Fruit fly (Drosophila melanogaster) whole organism, embryonic: Measurements from ENCODE around the gene Pbgs.

Source experiments
- Ada2b ChIP-seq: fragments of 200-800 bp; sonication (Bioruptor generic); IDR thresholded peaks from 2 replicates; pipeline ENCODE4 v1.3.6; 2022; ENCODE audit warnings: missing biosample characterization, missing genetic modification characterization
- Antp ChIP-seq: fragments of 200-800 bp; sonication (Bioruptor generic); optimal IDR thresholded peaks from 3 replicates; lab custom pipeline; 2016; ENCODE audit warnings: missing biosample characterization, missing genetic modification characterization
- B-H1 ChIP-seq: fragments of 200-800 bp; sonication (Bioruptor generic); IDR thresholded peaks from 3 replicates; pipeline ENCODE4 v1.3.6; 2022; ENCODE audit warnings: missing biosample characterization, missing genetic modification characterization
- BEAF-32 ChIP-seq: fragments of 200-800 bp; sonication (Bioruptor generic); optimal IDR thresholded peaks from 3 replicates; lab custom pipeline; 2017; ENCODE audit warnings: missing biosample characterization, missing genetic modification characterization, mild to moderate bottlenecking, moderate library complexity, missing genetic modification reagents
- CG10321 ChIP-seq: fragments of 200-800 bp; sonication (Bioruptor generic); IDR thresholded peaks from 2 replicates; pipeline ENCODE4 v1.3.6; 2022; ENCODE audit warnings: missing biosample characterization, missing genetic modification characterization
- CG11247 ChIP-seq: fragments of 200-800 bp; sonication (Bioruptor generic); IDR thresholded peaks from 2 replicates; pipeline ENCODE4 v1.3.6; 2022; ENCODE audit warnings: missing biosample characterization, missing genetic modification characterization
- CG11504 ChIP-seq: fragments of 200-800 bp; sonication (Bioruptor generic); optimal IDR thresholded peaks from 3 replicates; lab custom pipeline; 2019; ENCODE audit warnings: missing biosample characterization, mild to moderate bottlenecking, missing genetic modification characterization, moderate library complexity
- CG11695 ChIP-seq: fragments of 200-800 bp; sonication (Bioruptor generic); IDR thresholded peaks from 3 replicates; pipeline ENCODE4 v1.3.6; 2022; ENCODE audit warnings: missing biosample characterization, missing genetic modification characterization
- CG12071 ChIP-seq: fragments of 200-800 bp; sonication (Bioruptor generic); optimal IDR thresholded peaks from 3 replicates; lab custom pipeline; 2018; ENCODE audit warnings: missing biosample characterization, mild to moderate bottlenecking, missing genetic modification characterization
- CG12219 ChIP-seq: fragments of 200-800 bp; sonication (Bioruptor generic); optimal IDR thresholded peaks from 3 replicates; lab custom pipeline; 2018; ENCODE audit warnings: missing biosample characterization, mild to moderate bottlenecking, missing genetic modification characterization
- CG15479 ChIP-seq: fragments of 200-800 bp; sonication (Bioruptor generic); optimal IDR thresholded peaks from 3 replicates; lab custom pipeline; 2019; ENCODE audit warnings: missing biosample characterization, mild to moderate bottlenecking, missing genetic modification characterization, moderate library complexity
- CG17361 ChIP-seq: fragments of 200-800 bp; sonication (Bioruptor generic); IDR thresholded peaks from 3 replicates; pipeline ENCODE4 v1.3.6; 2022; ENCODE audit warnings: missing biosample characterization, missing genetic modification characterization
- CG18764 ChIP-seq: fragments of 200-800 bp; sonication (Bioruptor generic); optimal IDR thresholded peaks from 3 replicates; lab custom pipeline; 2016; ENCODE audit warnings: missing biosample characterization, missing genetic modification characterization
- CG2199 ChIP-seq: fragments of 200-800 bp; sonication (Bioruptor generic); IDR thresholded peaks from 3 replicates; pipeline ENCODE4 v1.3.6; 2022; ENCODE audit warnings: missing biosample characterization, missing genetic modification characterization
- CG31224 ChIP-seq: fragments of 200-800 bp; sonication (Bioruptor generic); IDR thresholded peaks from 2 replicates; pipeline ENCODE4 v1.3.6; 2022; ENCODE audit warnings: missing biosample characterization, missing genetic modification characterization
- CG33213 ChIP-seq: fragments of 200-800 bp; sonication (Bioruptor generic); optimal IDR thresholded peaks from 3 replicates; lab custom pipeline; 2016; ENCODE audit warnings: missing biosample characterization, missing genetic modification characterization
- CG3407 ChIP-seq: fragments of 200-800 bp; sonication (Bioruptor generic); optimal IDR thresholded peaks from 2 replicates; lab custom pipeline; 2018; ENCODE audit warnings: missing biosample characterization, mild to moderate bottlenecking, missing genetic modification characterization
- CG4282 ChIP-seq: fragments of 200-800 bp; sonication (Bioruptor generic); optimal IDR thresholded peaks from 2 replicates; lab custom pipeline; 2016; ENCODE audit warnings: missing biosample characterization, missing genetic modification characterization
- CG4360 ChIP-seq: fragments of 200-800 bp; sonication (Bioruptor generic); IDR thresholded peaks from 2 replicates; pipeline ENCODE4 v1.3.6; 2022; ENCODE audit warnings: missing biosample characterization, missing genetic modification characterization
- CG6791 ChIP-seq: fragments of 200-800 bp; sonication (Bioruptor generic); IDR thresholded peaks from 3 replicates; pipeline ENCODE4 v1.3.6; 2022; ENCODE audit warnings: missing biosample characterization, missing genetic modification characterization; ENCODE audit not compliant: partially characterized antibody
- CG7556 ChIP-seq: fragments of 200-800 bp; sonication (Bioruptor generic); optimal IDR thresholded peaks from 2 replicates; lab custom pipeline; 2017; ENCODE audit warnings: missing biosample characterization, mild to moderate bottlenecking, missing genetic modification characterization
- CG7745 ChIP-seq: fragments of 200-800 bp; sonication (Bioruptor generic); optimal IDR thresholded peaks from 2 replicates; lab custom pipeline; 2018; ENCODE audit warnings: missing biosample characterization, mild to moderate bottlenecking, missing genetic modification characterization, moderate library complexity
- CG8359 ChIP-seq: fragments of 200-800 bp; sonication (Bioruptor generic); optimal IDR thresholded peaks from 2 replicates; lab custom pipeline; 2017; ENCODE audit warnings: missing biosample characterization, mild to moderate bottlenecking, missing genetic modification characterization, borderline replicate concordance
- CG8924 ChIP-seq: fragments of 200-800 bp; optimal IDR thresholded peaks from 3 replicates; lab custom pipeline; 2019; ENCODE audit warnings: missing biosample characterization, mild to moderate bottlenecking, missing genetic modification characterization, moderate library complexity
- CG9727 ChIP-seq: fragments of 200-800 bp; sonication (Bioruptor generic); optimal IDR thresholded peaks from 3 replicates; lab custom pipeline; 2017; ENCODE audit warnings: missing biosample characterization, mild to moderate bottlenecking, missing genetic modification characterization
- CrebB ChIP-seq: fragments of 200-800 bp; sonication (Bioruptor generic); optimal IDR thresholded peaks from 3 replicates; lab custom pipeline; 2018; ENCODE audit warnings: missing biosample characterization, mild to moderate bottlenecking, missing genetic modification characterization
- D ChIP-seq, 2 experiments: fragments of 200-800 bp in 1 of 2; fragments of >200 bp in 1 of 2; sonication (Bioruptor generic) in 1 of 2; optimal IDR thresholded peaks; 2 replicates in 1 of 2; 3 replicates in 1 of 2; lab custom pipeline; 2017; ENCODE audit warnings: mild to moderate bottlenecking in 1 of 2, missing biosample characterization in 1 of 2, missing genetic modification characterization in 1 of 2, missing genetic modification reagents in 1 of 2
- D19A ChIP-seq: fragments of 200-800 bp; optimal IDR thresholded peaks from 3 replicates; lab custom pipeline; 2019; ENCODE audit warnings: missing biosample characterization, mild to moderate bottlenecking, missing genetic modification characterization, moderate library complexity
- Eip74EF ChIP-seq, 2 experiments: fragments of 200-800 bp in 1 of 2; fragments of >200 bp in 1 of 2; sonication (Bioruptor generic) in 1 of 2; optimal IDR thresholded peaks; 2 replicates each; lab custom pipeline; 2017 to 2019; ENCODE audit warnings: missing biosample characterization in 2 of 2, missing genetic modification characterization in 2 of 2, mild to moderate bottlenecking in 1 of 2, moderate library complexity in 1 of 2
- Nf-YB ChIP-seq: fragments of 200-800 bp; sonication (Bioruptor generic); optimal IDR thresholded peaks from 3 replicates; lab custom pipeline; 2019; ENCODE audit warnings: missing biosample characterization, mild to moderate bottlenecking, missing genetic modification characterization, moderate library complexity
- Nf-YC ChIP-seq: fragments of 200-800 bp; optimal IDR thresholded peaks from 3 replicates; lab custom pipeline; 2019; ENCODE audit warnings: missing biosample characterization, mild to moderate bottlenecking, missing genetic modification characterization, moderate library complexity
- Oaz ChIP-seq: fragments of 200-800 bp; sonication (Bioruptor generic); IDR thresholded peaks from 2 replicates; pipeline ENCODE4 v1.3.6; 2022; ENCODE audit warnings: missing biosample characterization, missing genetic modification characterization
- Oli ChIP-seq: fragments of 200-800 bp; sonication (Bioruptor generic); optimal IDR thresholded peaks from 2 replicates; lab custom pipeline; 2018; ENCODE audit warnings: missing biosample characterization, mild to moderate bottlenecking, missing genetic modification characterization, moderate library complexity
- Trl ChIP-seq, 3 experiments: fragments of >200 bp in 2 of 3; fragments of 200-800 bp in 1 of 3; sonication (Bioruptor generic) in 1 of 3; optimal IDR thresholded peaks; 2 replicates in 1 of 3; 3 replicates in 2 of 3; lab custom pipeline; 2016 to 2017; ENCODE audit warnings: missing biosample characterization in 1 of 3, missing genetic modification characterization in 1 of 3
- abd-A ChIP-seq: fragments of 200-800 bp; sonication (Bioruptor generic); optimal IDR thresholded peaks from 3 replicates; lab custom pipeline; 2019; ENCODE audit warnings: missing biosample characterization, mild to moderate bottlenecking, missing genetic modification characterization, moderate library complexity
- dm ChIP-seq: fragments of 200-800 bp; sonication (Bioruptor generic); optimal IDR thresholded peaks from 3 replicates; lab custom pipeline; 2016; ENCODE audit warnings: missing biosample characterization, missing genetic modification characterization
- en ChIP-seq: fragments of 200-800 bp; sonication (Bioruptor generic); optimal IDR thresholded peaks from 2 replicates; lab custom pipeline; 2016; ENCODE audit warnings: missing biosample characterization, missing genetic modification characterization
- ewg ChIP-seq: fragments of 200-800 bp; sonication (Bioruptor generic); optimal IDR thresholded peaks from 3 replicates; lab custom pipeline; 2017; ENCODE audit warnings: mild to moderate bottlenecking, missing biosample characterization, missing genetic modification reagents, missing genetic modification characterization
- exex ChIP-seq: fragments of 200-800 bp; sonication (Bioruptor generic); optimal IDR thresholded peaks from 4 replicates; lab custom pipeline; 2018; ENCODE audit warnings: missing biosample characterization, mild to moderate bottlenecking, missing genetic modification characterization, moderate library complexity
- gsb-n ChIP-seq: fragments of 200-800 bp; sonication (Bioruptor generic); optimal IDR thresholded peaks from 3 replicates; lab custom pipeline; 2018; ENCODE audit warnings: missing biosample characterization, mild to moderate bottlenecking, missing genetic modification characterization
- kni ChIP-seq: fragments of 200-800 bp; sonication (Bioruptor generic); optimal IDR thresholded peaks from 3 replicates; lab custom pipeline; 2017; ENCODE audit warnings: mild to moderate bottlenecking, missing biosample characterization, missing genetic modification reagents, missing genetic modification characterization
- lbe ChIP-seq: fragments of 200-800 bp; sonication (Bioruptor generic); optimal IDR thresholded peaks from 2 replicates; lab custom pipeline; 2016; ENCODE audit warnings: missing biosample characterization, mild to moderate bottlenecking, missing genetic modification characterization
- nerfin-1 ChIP-seq: fragments of 200-800 bp; sonication (Bioruptor generic); optimal IDR thresholded peaks from 3 replicates; lab custom pipeline; 2019; ENCODE audit warnings: missing biosample characterization, mild to moderate bottlenecking, missing genetic modification characterization, moderate library complexity
- pros ChIP-seq: fragments of 200-800 bp; sonication (Bioruptor generic); optimal IDR thresholded peaks from 3 replicates; lab custom pipeline; 2019; ENCODE audit warnings: missing biosample characterization, mild to moderate bottlenecking, missing genetic modification characterization, moderate library complexity
- repo ChIP-seq: fragments of 200-800 bp; sonication (Bioruptor generic); optimal IDR thresholded peaks from 2 replicates; lab custom pipeline; 2016; ENCODE audit warnings: missing biosample characterization, missing genetic modification characterization
- sens ChIP-seq: fragments of 200-800 bp; sonication (Bioruptor generic); peaks from one replicate; lab custom pipeline; 2016; ENCODE audit warnings: missing biosample characterization, missing genetic modification characterization
- tin ChIP-seq: fragments of 200-800 bp; sonication (Bioruptor generic); optimal IDR thresholded peaks from 3 replicates; lab custom pipeline; 2016; ENCODE audit warnings: missing biosample characterization, missing genetic modification characterization
- twi ChIP-seq: fragments of 200-800 bp; optimal IDR thresholded peaks from 2 replicates; lab custom pipeline; 2019; ENCODE audit warnings: missing biosample characterization, mild to moderate bottlenecking, missing genetic modification characterization, moderate library complexity

Pbgs gene

DNA sequence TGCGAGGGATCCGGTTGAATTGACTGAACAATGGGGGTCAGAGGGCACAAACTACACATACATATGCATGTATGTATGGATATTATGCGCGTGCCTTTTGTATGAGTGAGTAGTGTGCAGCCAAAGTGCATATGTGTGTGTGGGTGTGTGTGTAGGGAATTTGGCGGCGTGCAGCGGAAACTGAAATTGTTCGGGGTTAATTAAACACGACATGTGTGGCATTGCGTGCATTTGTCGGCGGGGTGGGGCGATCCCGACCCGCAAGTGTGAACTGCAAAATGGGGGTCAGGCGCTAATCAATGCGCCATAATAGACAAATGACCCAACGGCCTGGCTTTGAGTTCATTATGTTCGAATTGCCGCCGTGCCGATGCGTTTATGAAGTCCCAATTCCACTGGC lies 26.9 kb upstream of the Pbgs start (continued):
- TF ChIP-seq tin (no peak), CG7745 (peak; percentile 12)

DNA sequence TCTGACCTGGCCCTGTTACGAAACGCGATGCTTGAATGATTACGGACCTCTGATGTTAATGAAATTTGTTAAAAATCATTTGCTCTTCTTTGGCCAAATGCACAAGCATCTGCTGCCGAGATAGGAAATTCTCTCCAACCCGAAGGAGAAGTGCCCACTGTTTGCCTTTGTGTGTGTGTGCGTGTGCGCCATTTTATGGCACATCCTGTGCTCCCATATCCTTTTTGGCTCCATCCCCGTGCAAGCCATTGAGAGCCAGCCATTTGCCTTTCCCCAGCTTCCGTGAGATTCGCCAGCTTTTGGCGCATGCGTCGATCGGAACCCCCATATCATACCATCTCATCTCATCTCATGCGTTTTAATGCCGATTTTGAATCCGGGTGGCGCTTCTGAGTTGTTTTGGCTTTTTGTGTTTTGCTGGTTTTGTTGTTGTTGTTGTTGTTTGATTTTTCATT lies 25.0 kb upstream of the Pbgs start, which contains the start of gene CG4328:
TSS of gene CG4328 (minus strand) at position 51 of the 455 bp plus-strand sequence.
- TF ChIP-seq lbe (GFP tag; lab: Kevin White, UChicago), result no peak
- no peak for TF ChIP-seq kni (GFP tag; lab: Kevin White, UChicago)
- TF ChIP-seq CG6791 (GFP tag; lab: Robert Waterston, UW), result no peak
- no peak for TF ChIP-seq nerfin-1 (tag; lab: Kevin White, UChicago)
- TF ChIP-seq abd-A (tag; lab: Kevin White, UChicago), result peak; percentile 7
- no peak for TF ChIP-seq Antp (GFP tag; lab: Kevin White, UChicago)
- TF ChIP-seq CG7556, result no peak
- TF ChIP-seq Nf-YC (tag; lab: Kevin White, UChicago), result peak; percentile 90
- TF ChIP-seq CG11695 (GFP tag; lab: Robert Waterston, UW), result no peak
- no peak for TF ChIP-seq CG10321 (GFP tag; lab: Robert Waterston, UW)
- TF ChIP-seq twi, result no peak
- no peak for TF ChIP-seq CG9727
- no peak for TF ChIP-seq CG31224 (GFP tag; lab: Robert Waterston, UW)
- TF ChIP-seq CG33213 (GFP tag; lab: Kevin White, UChicago), result no peak
- no peak for TF ChIP-seq CG17361 (GFP tag; lab: Robert Waterston, UW)
- TF ChIP-seq en, result no peak
- TF ChIP-seq CG4360 (GFP tag; lab: Robert Waterston, UW), result 0 out of 2 replicates have a peak, but pooled peaks have one; percentile 29
- no peak for TF ChIP-seq CG12071 (GFP tag; lab: Kevin White, UChicago)
- TF ChIP-seq CG3407, result no peak
- TF ChIP-seq Eip74EF (GFP tag; optimal IDR thresholded peaks at IDR 0.05; lab: Kevin White, UChicago), result no peak
- no peak for TF ChIP-seq dm (GFP tag; lab: Kevin White, UChicago)
- no peak for TF ChIP-seq Ada2b
- no peak for TF ChIP-seq Oaz (GFP tag; lab: Robert Waterston, UW)
- peak; percentile 66 for TF ChIP-seq ewg (GFP tag; lab: Kevin White, UChicago)
- no peak for TF ChIP-seq repo
- TF ChIP-seq CG15479 (GFP tag; lab: Kevin White, UChicago), result no peak
- TF ChIP-seq D (optimal IDR thresholded peaks at IDR 0.05; lab: Kevin White, UChicago), result no peak
- no peak for TF ChIP-seq D (GFP tag; optimal IDR thresholded peaks at IDR 0.05; lab: Kevin White, UChicago)
- TF ChIP-seq Trl (optimal IDR thresholded peaks at IDR 0.05; lab: Kevin White, UChicago), result peak in 1 of 2 experiments; percentile 11
- no peak for TF ChIP-seq Trl (GFP tag; optimal IDR thresholded peaks at IDR 0.05; lab: Kevin White, UChicago)
- peak; percentile 86 for TF ChIP-seq Nf-YB (GFP tag; lab: Kevin White, UChicago)
- no peak for TF ChIP-seq CG4282 (GFP tag; lab: Kevin White, UChicago)

DNA sequence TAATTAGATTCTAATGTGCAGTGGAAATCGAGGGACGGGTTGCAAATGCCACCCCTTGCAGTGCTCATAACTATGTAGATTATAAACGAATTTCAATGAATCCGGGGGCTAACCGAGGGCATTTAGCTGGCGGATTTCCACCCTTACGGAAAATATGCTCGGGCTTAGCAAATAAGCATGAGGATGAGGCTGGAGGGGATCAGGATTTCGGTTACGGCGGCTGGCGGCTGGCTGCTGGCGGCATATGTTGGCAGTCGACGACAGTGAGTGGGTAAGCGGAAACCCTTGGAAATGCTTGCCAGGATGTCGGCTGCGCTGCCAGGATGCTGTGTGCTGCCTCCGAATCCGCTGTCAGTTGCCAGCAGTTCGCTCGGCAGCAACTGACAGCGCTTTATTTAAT lies 23.5 kb upstream of the Pbgs start:
- TF ChIP-seq D19A (tag; lab: Kevin White, UChicago) (no peak), CG8359 (GFP tag; lab: Kevin White, UChicago) (no peak), exex (tag; lab: Kevin White, UChicago) (no peak), Nf-YC (tag; lab: Kevin White, UChicago) (peak; percentile 39), nerfin-1 (tag; lab: Kevin White, UChicago) (peak; percentile 66), CG11247 (GFP tag; lab: Robert Waterston, UW) (0 out of 2 replicates have a peak, but pooled peaks have one; percentile 17), CG8924 (tag; lab: Kevin White, UChicago) (no peak), sens (no peak), CrebB (no peak), CG18764 (GFP tag; lab: Kevin White, UChicago) (no peak), CG12219 (GFP tag; lab: Kevin White, UChicago) (no peak), Oli (tag; lab: Kevin White, UChicago) (peak; percentile 1), Nf-YB (GFP tag; lab: Kevin White, UChicago) (peak; percentile 60), B-H1 (GFP tag; lab: Robert Waterston, UW) (no peak), CG2199 (no peak), gsb-n (tag; lab: Kevin White, UChicago) (peak; percentile 31), CG11504 (tag; lab: Kevin White, UChicago) (no peak), pros (peak; percentile 59), BEAF-32 (GFP tag; lab: Kevin White, UChicago) (no peak)
